Fruit fly (Drosophila melanogaster): Measurements from ENCODE around the gene CG5567.

Gene CG5567

dm6 chr3L:17841085-17841606 lies 2.2 kb downstream of the CG5567 start, which contains the start of gene CG5577:
TSS of gene CG5577 (minus strand) at chr3L:17841427.
- TF ChIP-seq trem (tag; optimal IDR thresholded peaks at IDR 0.05) (no peak), maf-S (GFP tag; optimal IDR thresholded peaks at IDR 0.05) (no peak), CG12299 (tag; optimal IDR thresholded peaks at IDR 0.05) (no peak), stc (GFP tag; IDR thresholded peaks at IDR 0.05) (peak; percentile 42; the same call in 1 of the 2 replicates), h (optimal IDR thresholded peaks at IDR 0.05) (no peak), disco-r (GFP tag; optimal IDR thresholded peaks at IDR 0.05) (no peak), caup (GFP tag; optimal IDR thresholded peaks at IDR 0.05; ENCODE audit: severe bottlenecking) (peak; percentile 50), Blimp-1 (GFP tag; optimal IDR thresholded peaks at IDR 0.05) (no peak), Adf1 (GFP tag; IDR thresholded peaks at IDR 0.05) (peak; percentile 71; the same call in 1 of the 2 replicates), inv (GFP tag; IDR thresholded peaks at IDR 0.05; ENCODE audit: partially characterized antibody) (peak; percentile 45; the same call in 1 of the 2 replicates), CG4404 (GFP tag; IDR thresholded peaks at IDR 0.05) (no peak), row (GFP tag; IDR thresholded peaks at IDR 0.05) (peak; percentile 74), CG10959 (GFP tag; IDR thresholded peaks at IDR 0.05) (no peak), jigr1 (GFP tag; IDR thresholded peaks at IDR 0.05) (no peak), Stat92E (GFP tag; optimal IDR thresholded peaks at IDR 0.05) (no peak), sim (GFP tag; IDR thresholded peaks at IDR 0.05) (no peak), lov (optimal IDR thresholded peaks at IDR 0.05) (no peak), lov (GFP tag; IDR thresholded peaks at IDR 0.05) (0 out of 3 replicates have a peak, but pooled peaks have one; percentile 9), sisA (GFP tag; IDR thresholded peaks at IDR 0.05) (no peak), CG15269 (tag; optimal IDR thresholded peaks at IDR 0.05) (peak; percentile 27), CG2889 (GFP tag; IDR thresholded peaks at IDR 0.05) (no peak), Camta (GFP tag; optimal IDR thresholded peaks at IDR 0.05) (no peak), sc (optimal IDR thresholded peaks at IDR 0.05) (no peak), sc (GFP tag; optimal IDR thresholded peaks at IDR 0.05) (no peak), otp (GFP tag; IDR thresholded peaks at IDR 0.05) (0 out of 3 replicates have a peak, but pooled peaks have one; percentile 27), nerfin-2 (GFP tag; IDR thresholded peaks at IDR 0.05; ENCODE audit: partially characterized antibody) (0 out of 2 replicates have a peak, but pooled peaks have one; percentile 16), bigmax (GFP tag; optimal IDR thresholded peaks at IDR 0.05) (no peak), crc (GFP tag; optimal IDR thresholded peaks at IDR 0.05) (no peak), CG14014 (GFP tag; IDR thresholded peaks at IDR 0.05) (peak; percentile 32; the same call in 1 of the 2 replicates), CG4617 (GFP tag; optimal IDR thresholded peaks at IDR 0.05; ENCODE audit: borderline replicate concordance) (no peak), Sry-β (GFP tag; optimal IDR thresholded peaks at IDR 0.05) (no peak), CkIIα-i1 (GFP tag; IDR thresholded peaks at IDR 0.05) (no peak), CG10543 (GFP tag; optimal IDR thresholded peaks at IDR 0.05) (peak; percentile 79), dimm (GFP tag; IDR thresholded peaks at IDR 0.05) (no peak), tio (GFP tag; optimal IDR thresholded peaks at IDR 0.05) (no peak), CG2875 (GFP tag; optimal IDR thresholded peaks at IDR 0.05) (no peak), Myb (GFP tag; optimal IDR thresholded peaks at IDR 0.05) (peak; percentile 10), CG3163 (GFP tag; optimal IDR thresholded peaks at IDR 0.05) (peak; percentile 14), repo (GFP tag; optimal IDR thresholded peaks at IDR 0.05) (no peak), Oli (tag; optimal IDR thresholded peaks at IDR 0.05) (no peak), ATbp (GFP tag; optimal IDR thresholded peaks at IDR 0.05) (no peak), MBD-R2 (GFP tag; IDR thresholded peaks at IDR 0.05) (peak; percentile 15; the same call in 1 of the 2 replicates), CG6689 (GFP tag; IDR thresholded peaks at IDR 0.05) (peak; percentile 32; the same call in 1 of the 2 replicates), CG11398 (GFP tag; optimal IDR thresholded peaks at IDR 0.05) (no peak), CG13287 (GFP tag; IDR thresholded peaks at IDR 0.05; ENCODE audit: partially characterized antibody) (peak; percentile 90), psq (GFP tag; optimal IDR thresholded peaks at IDR 0.05) (no peak), CG31365 (tag; optimal IDR thresholded peaks at IDR 0.05) (no peak), CG1603 (tag; optimal IDR thresholded peaks at IDR 0.05) (peak; percentile 9), Deaf1 (tag; optimal IDR thresholded peaks at IDR 0.05) (peak; percentile 78), btn (GFP tag; optimal IDR thresholded peaks at IDR 0.05) (no peak), Fer3 (tag; optimal IDR thresholded peaks at IDR 0.05) (peak; percentile 15)
